Fruit fly (Drosophila melanogaster): ENCODE data around the gene Sodh1.

Sodh1 gene

DNA sequence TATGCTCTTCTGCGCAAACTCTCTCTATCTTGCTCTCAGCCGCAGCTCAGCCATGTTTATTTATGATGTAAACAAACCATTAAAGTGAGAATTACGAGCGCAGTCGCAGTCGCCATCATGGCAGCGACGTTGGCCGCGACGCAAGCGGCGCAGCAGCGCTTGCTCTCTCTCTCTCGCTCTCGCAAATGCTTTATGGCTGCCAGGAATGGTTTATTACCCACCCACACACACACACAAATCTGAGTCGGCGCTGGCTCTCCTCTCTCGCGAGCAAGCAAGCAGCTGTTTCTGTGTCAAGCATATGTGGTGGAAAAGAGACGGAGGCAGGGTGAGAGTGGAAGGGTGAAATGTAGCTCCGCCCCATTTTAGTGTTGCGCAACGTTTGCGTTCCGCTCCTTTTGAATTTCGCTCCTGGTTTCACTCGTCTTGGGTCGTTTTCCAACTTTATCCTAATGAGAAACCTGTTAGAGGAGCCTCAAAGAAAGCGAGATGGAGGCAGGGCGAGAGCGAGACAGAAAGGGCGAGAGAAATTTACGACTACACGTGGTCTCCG lies 14.8 kb upstream of the Sodh1 start (continued):
- peak; percentile 24 for TF ChIP-seq CG7368 (GFP tag; optimal IDR thresholded peaks at IDR 0.05)
- TF ChIP-seq Eip78C (GFP tag): peak; percentile 72
- TF ChIP-seq svp (GFP tag): peak; percentile 76
- TF ChIP-seq Eip75B (GFP tag; optimal IDR thresholded peaks at IDR 0.05): peak; percentile 51
- peak; percentile 24 for TF ChIP-seq Blimp-1 (GFP tag; optimal IDR thresholded peaks at IDR 0.05)
- no peak for TF ChIP-seq CG11762 (GFP tag; optimal IDR thresholded peaks at IDR 0.05; ENCODE audit: insufficient read depth)
- no peak for TF ChIP-seq CG11294 (GFP tag; IDR thresholded peaks at IDR 0.05)
- no peak for TF ChIP-seq CG8319 (GFP tag; optimal IDR thresholded peaks at IDR 0.05)
- TF ChIP-seq CG10631 (GFP tag; optimal IDR thresholded peaks at IDR 0.05): no peak
- TF ChIP-seq esn (GFP tag; optimal IDR thresholded peaks at IDR 0.05): peak; percentile 48
- TF ChIP-seq achi (GFP tag; optimal IDR thresholded peaks at IDR 0.05): peak; percentile 25
- TF ChIP-seq CG31627 (GFP tag; optimal IDR thresholded peaks at IDR 0.05): peak; percentile 30
- TF ChIP-seq Ets21C (GFP tag; optimal IDR thresholded peaks at IDR 0.05): no peak
- TF ChIP-seq CG32006 (GFP tag; optimal IDR thresholded peaks at IDR 0.05): no peak
- peak; percentile 57 for TF ChIP-seq Sox102F (GFP tag; optimal IDR thresholded peaks at IDR 0.05)
- TF ChIP-seq CG3032 (tag; optimal IDR thresholded peaks at IDR 0.05): no peak
- TF ChIP-seq CG4318 (GFP tag; optimal IDR thresholded peaks at IDR 0.05): no peak
- no peak for TF ChIP-seq spab (GFP tag; optimal IDR thresholded peaks at IDR 0.05)
- no peak for TF ChIP-seq Sox15 (GFP tag; optimal IDR thresholded peaks at IDR 0.05)
- TF ChIP-seq CG6854 (GFP tag; optimal IDR thresholded peaks at IDR 0.05): no peak
- peak; percentile 21 for TF ChIP-seq topi (GFP tag; optimal IDR thresholded peaks at IDR 0.05)
- no peak for TF ChIP-seq dac (GFP tag; optimal IDR thresholded peaks at IDR 0.05)
- no peak for TF ChIP-seq Eip93F (GFP tag; optimal IDR thresholded peaks at IDR 0.05)
- TF ChIP-seq CG34406 (GFP tag; optimal IDR thresholded peaks at IDR 0.05): no peak
- no peak for TF ChIP-seq CG15336 (GFP tag; IDR thresholded peaks at IDR 0.05)
- peak; percentile 88 for TF ChIP-seq fkh (GFP tag; optimal IDR thresholded peaks at IDR 0.05)
- TF ChIP-seq CG16779 (tag; optimal IDR thresholded peaks at IDR 0.05): no peak

DNA sequence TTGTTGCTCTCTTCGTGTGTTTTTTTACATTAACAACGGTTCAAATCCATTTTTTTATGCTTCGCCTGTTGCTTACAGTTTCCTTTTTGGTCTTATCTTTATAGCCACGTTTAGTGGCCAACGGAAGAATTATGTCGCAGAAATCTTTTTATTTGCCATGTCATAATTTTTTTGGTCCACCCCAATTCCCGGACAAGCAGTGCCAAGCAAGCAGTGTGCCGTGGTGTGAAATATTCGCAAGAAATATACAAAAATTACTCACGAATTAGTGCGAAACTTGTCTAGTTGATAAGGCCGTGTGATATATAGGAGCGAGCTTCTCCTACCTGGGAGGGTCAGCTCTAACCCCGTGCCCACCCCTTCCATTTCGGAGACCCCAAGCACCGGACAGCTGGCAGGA lies 11.2 kb upstream of the Sodh1 start:
- TF ChIP-seq Eip93F (GFP tag; optimal IDR thresholded peaks at IDR 0.05) (no peak), esn (GFP tag; optimal IDR thresholded peaks at IDR 0.05) (no peak)

DNA sequence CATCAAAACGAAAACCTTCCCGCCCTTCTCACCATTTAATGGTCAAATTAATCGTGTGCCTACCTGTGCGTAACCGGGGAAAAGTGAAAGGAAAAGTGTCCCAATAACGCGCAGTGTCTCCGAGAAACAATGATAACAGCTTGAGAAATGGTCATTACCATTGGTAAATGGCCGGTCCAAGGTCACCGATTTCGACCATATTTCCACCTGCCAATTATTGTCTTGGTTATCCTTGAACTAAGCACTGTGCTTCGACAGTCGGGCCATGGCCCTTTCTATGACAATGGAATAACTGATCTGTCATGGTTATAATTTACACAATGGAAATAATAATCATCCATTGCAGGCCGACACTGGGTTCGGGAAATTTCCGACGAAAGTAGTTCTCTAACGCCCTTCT lies 8.1 kb upstream of the Sodh1 start:
- TF ChIP-seq CG6276 (GFP tag; optimal IDR thresholded peaks at IDR 0.05): no peak
- no peak for TF ChIP-seq net (GFP tag; optimal IDR thresholded peaks at IDR 0.05)
- TF ChIP-seq CG15336 (GFP tag; IDR thresholded peaks at IDR 0.05): no peak
- no peak for TF ChIP-seq pdm3 (GFP tag; optimal IDR thresholded peaks at IDR 0.05)
- no peak for TF ChIP-seq CG9139 (GFP tag; optimal IDR thresholded peaks at IDR 0.05)

DNA sequence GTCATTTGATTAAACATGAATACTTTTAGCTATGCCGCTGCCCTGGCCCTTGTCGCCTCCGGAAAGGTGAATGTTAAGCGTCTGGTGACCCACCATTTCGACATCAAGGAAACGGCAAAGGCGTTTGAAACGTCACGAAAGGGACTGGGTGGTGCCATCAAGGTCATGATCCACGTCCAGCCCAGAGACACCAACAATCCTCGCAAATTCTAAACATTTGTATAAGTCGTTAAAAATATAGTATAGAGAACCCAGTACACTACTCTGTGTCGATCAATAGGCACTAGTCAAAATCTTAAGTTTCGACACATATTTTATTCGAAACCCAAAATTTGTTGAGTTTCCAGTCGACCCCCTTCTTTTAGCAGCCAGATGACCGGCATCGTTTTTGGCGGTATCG lies 2.2 kb downstream of the Sodh1 start, which contains the start of gene CG1979:
CG1979 (plus strand) TSS at position 301 of the 400 bp plus-strand sequence.
- TF ChIP-seq CG15336 (GFP tag; IDR thresholded peaks at IDR 0.05): no peak
- no peak for TF ChIP-seq Lpt (GFP tag; optimal IDR thresholded peaks at IDR 0.05)
- TF ChIP-seq fkh (GFP tag; optimal IDR thresholded peaks at IDR 0.05): no peak
- no peak for TF ChIP-seq achi (GFP tag; optimal IDR thresholded peaks at IDR 0.05)
- no peak for TF ChIP-seq CG34406 (GFP tag; optimal IDR thresholded peaks at IDR 0.05)
- TF ChIP-seq Ets96B (tag; optimal IDR thresholded peaks at IDR 0.05): no peak
- no peak for TF ChIP-seq dsx (GFP tag; optimal IDR thresholded peaks at IDR 0.05; ENCODE audit: poor library complexity, severe bottlenecking)
- TF ChIP-seq salr (GFP tag; optimal IDR thresholded peaks at IDR 0.05): no peak
- TF ChIP-seq CG31627 (GFP tag; optimal IDR thresholded peaks at IDR 0.05): no peak
- TF ChIP-seq CG3919 (GFP tag; optimal IDR thresholded peaks at IDR 0.05): no peak
- no peak for TF ChIP-seq Met (GFP tag; optimal IDR thresholded peaks at IDR 0.05)
- TF ChIP-seq acj6 (GFP tag; optimal IDR thresholded peaks at IDR 0.05): no peak
- no peak for TF ChIP-seq Eip93F (GFP tag; optimal IDR thresholded peaks at IDR 0.05)
- no peak for TF ChIP-seq topi (GFP tag; optimal IDR thresholded peaks at IDR 0.05)
- TF ChIP-seq svp (GFP tag): no peak
- TF ChIP-seq CG6276 (GFP tag; optimal IDR thresholded peaks at IDR 0.05): no peak
- TF ChIP-seq CG1621 (tag; optimal IDR thresholded peaks at IDR 0.05): no peak
